Worm (Caenorhabditis elegans): ENCODE data around the gene M03B6.3.

DNA sequence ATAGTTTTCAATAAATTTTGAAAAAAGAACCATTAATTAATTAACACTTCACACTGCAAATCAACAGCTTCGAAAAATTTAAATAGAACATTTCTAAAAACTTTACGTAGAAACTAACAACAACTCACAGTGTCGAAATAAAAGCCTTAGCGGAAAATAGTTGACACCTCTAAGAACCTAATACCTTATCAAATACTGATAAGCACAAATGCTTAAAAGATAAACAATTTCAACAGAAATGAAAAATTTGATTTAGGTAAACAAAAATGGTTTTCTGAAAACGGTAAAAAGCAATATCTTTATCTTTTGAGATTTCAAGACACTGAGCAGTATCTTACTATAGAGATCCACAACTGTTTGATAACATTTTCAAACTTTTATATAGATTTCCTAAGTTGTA, 12.8 kb upstream of the M03B6.3 start:
- TF ChIP-seq npax-4 (tag; optimal IDR thresholded peaks at IDR 0.05) (no peak), Y22D7AL.16 (tag; optimal IDR thresholded peaks at IDR 0.05) (no peak), ceh-24 (tag; optimal IDR thresholded peaks at IDR 0.05) (no peak), ets-4 (tag; optimal IDR thresholded peaks at IDR 0.05) (no peak), ref-2 (tag; optimal IDR thresholded peaks at IDR 0.05) (no peak), nhr-232 (tag; optimal IDR thresholded peaks at IDR 0.05) (no peak), fkh-10 (GFP tag; optimal IDR thresholded peaks at IDR 0.05) (no peak)

Measured in whole organism, late embryonic.